Fruit fly (Drosophila melanogaster): ENCODE results near the gene CG34183.

CG34183 gene

dm6 chr2L:9890576-9890975 lies at the start of gene CG34183, which contains the start of gene CG4537:
Gene CG34183, minus strand, starts transcription at chr2L:9890772.
Gene CG4537, plus strand, starts transcription at chr2L:9890885.
- TF ChIP-seq rgr (GFP tag; optimal IDR thresholded peaks at IDR 0.05) (peak; percentile 33), CG32264 (GFP tag; optimal IDR thresholded peaks at IDR 0.05) (peak; percentile 3), h (GFP tag; optimal IDR thresholded peaks at IDR 0.05) (peak; percentile 1), fru (GFP tag; optimal IDR thresholded peaks at IDR 0.05) (no peak)

dm6 chr2L:9938631-9939256 lies 48.2 kb upstream of the CG34183 start, which contains the start of the genes Datp and CG4619:
Gene Datp, minus strand, starts transcription at chr2L:9938790.
Gene CG4619, plus strand, starts transcription at chr2L:9938863.
- TF ChIP-seq jim (GFP tag; optimal IDR thresholded peaks at IDR 0.05) = no peak
- TF ChIP-seq fru (GFP tag; optimal IDR thresholded peaks at IDR 0.05) = peak; percentile 52
- TF ChIP-seq sv (GFP tag; optimal IDR thresholded peaks at IDR 0.05) = peak; percentile 46
- TF ChIP-seq OdsH (GFP tag; optimal IDR thresholded peaks at IDR 0.05) = peak; percentile 52
- no peak for TF ChIP-seq sage (GFP tag; optimal IDR thresholded peaks at IDR 0.05)
- no peak for TF ChIP-seq tai (GFP tag; optimal IDR thresholded peaks at IDR 0.05)
- peak; percentile 34 for TF ChIP-seq Sp1 (GFP tag; optimal IDR thresholded peaks at IDR 0.05)
- TF ChIP-seq Myc (optimal IDR thresholded peaks at IDR 0.05) = peak; percentile 89
- TF ChIP-seq ey (GFP tag; optimal IDR thresholded peaks at IDR 0.05) = no peak
- TF ChIP-seq h (GFP tag; optimal IDR thresholded peaks at IDR 0.05) = peak; percentile 60
- TF ChIP-seq Hnf4 (GFP tag; optimal IDR thresholded peaks at IDR 0.05) = peak; percentile 83
- TF ChIP-seq CG32264 (GFP tag; optimal IDR thresholded peaks at IDR 0.05) = peak; percentile 20
- TF ChIP-seq N (GFP tag; optimal IDR thresholded peaks at IDR 0.05) = no peak
- peak; percentile 78 for TF ChIP-seq Hr83 (GFP tag; optimal IDR thresholded peaks at IDR 0.05; ENCODE audit: poor library complexity, severe bottlenecking)
- TF ChIP-seq CrebA (GFP tag; optimal IDR thresholded peaks at IDR 0.05; ENCODE audit: borderline replicate concordance) = no peak
- TF ChIP-seq Jra (GFP tag; optimal IDR thresholded peaks at IDR 0.05) = peak; percentile 58
- TF ChIP-seq pan (optimal IDR thresholded peaks at IDR 0.05) = no peak
- no peak for TF ChIP-seq dsf (GFP tag; optimal IDR thresholded peaks at IDR 0.05; ENCODE audit: borderline replicate concordance)
- no peak for TF ChIP-seq Hr78 (GFP tag; optimal IDR thresholded peaks at IDR 0.05)
- no peak for TF ChIP-seq Dif (GFP tag; optimal IDR thresholded peaks at IDR 0.05; ENCODE audit: partially characterized antibody)
- peak; percentile 40 for TF ChIP-seq CG9705 (GFP tag; optimal IDR thresholded peaks at IDR 0.05)
- TF ChIP-seq Abd-B (GFP tag; optimal IDR thresholded peaks at IDR 0.05) = no peak
- TF ChIP-seq br (GFP tag; optimal IDR thresholded peaks at IDR 0.05) = peak; percentile 58
- TF ChIP-seq foxo (GFP tag; optimal IDR thresholded peaks at IDR 0.05) = peak; percentile 2 to 69
- TF ChIP-seq psq (GFP tag; optimal IDR thresholded peaks at IDR 0.05) = peak; percentile 23
- TF ChIP-seq Mio (GFP tag; optimal IDR thresholded peaks at IDR 0.05) = no peak
- peak; percentile 78 for TF ChIP-seq rgr (GFP tag; optimal IDR thresholded peaks at IDR 0.05)
- no peak for TF ChIP-seq GATAd (GFP tag; optimal IDR thresholded peaks at IDR 0.05)
- TF ChIP-seq brk (GFP tag; optimal IDR thresholded peaks at IDR 0.05) = no peak
- no peak for TF ChIP-seq dl (GFP tag; optimal IDR thresholded peaks at IDR 0.05; ENCODE audit: insufficient read depth in 1 of 2, partially characterized antibody in 2 of 2)
- TF ChIP-seq Vsx2 (GFP tag; optimal IDR thresholded peaks at IDR 0.05; ENCODE audit: partially characterized antibody) = no peak
- no peak for TF ChIP-seq lola (GFP tag; optimal IDR thresholded peaks at IDR 0.05)
- TF ChIP-seq HLH106 (tag; optimal IDR thresholded peaks at IDR 0.05) = peak; percentile 49
- no peak for TF ChIP-seq Rel (GFP tag; optimal IDR thresholded peaks at IDR 0.05)
- peak; percentile 36 for TF ChIP-seq Rel (tag; optimal IDR thresholded peaks at IDR 0.05)
- TF ChIP-seq woc (GFP tag; optimal IDR thresholded peaks at IDR 0.05) = no peak
- no peak for TF ChIP-seq dmrt93B (GFP tag; optimal IDR thresholded peaks at IDR 0.05)
- no peak for TF ChIP-seq Dfd (GFP tag; optimal IDR thresholded peaks at IDR 0.05)
- TF ChIP-seq usp (GFP tag; optimal IDR thresholded peaks at IDR 0.05) = no peak

- no peak for TF ChIP-seq Myc (optimal IDR thresholded peaks at IDR 0.05)
- no peak for TF ChIP-seq pan (optimal IDR thresholded peaks at IDR 0.05)
- peak; percentile 25 for TF ChIP-seq Vsx2 (GFP tag; optimal IDR thresholded peaks at IDR 0.05; ENCODE audit: partially characterized antibody)
- peak; percentile 92 for TF ChIP-seq Hr83 (GFP tag; optimal IDR thresholded peaks at IDR 0.05; ENCODE audit: poor library complexity, severe bottlenecking)
- TF ChIP-seq N (GFP tag; optimal IDR thresholded peaks at IDR 0.05) = no peak
- TF ChIP-seq brk (GFP tag; optimal IDR thresholded peaks at IDR 0.05) = no peak
- TF ChIP-seq h (GFP tag; optimal IDR thresholded peaks at IDR 0.05) = peak; percentile 62
- TF ChIP-seq Dfd (GFP tag; optimal IDR thresholded peaks at IDR 0.05) = no peak
- TF ChIP-seq CG9705 (GFP tag; optimal IDR thresholded peaks at IDR 0.05) = no peak
- TF ChIP-seq fru (GFP tag; optimal IDR thresholded peaks at IDR 0.05) = peak; percentile 41
- TF ChIP-seq dsf (GFP tag; optimal IDR thresholded peaks at IDR 0.05; ENCODE audit: borderline replicate concordance) = no peak
- TF ChIP-seq Hnf4 (GFP tag; optimal IDR thresholded peaks at IDR 0.05) = no peak
- TF ChIP-seq Abd-B (GFP tag; optimal IDR thresholded peaks at IDR 0.05) = no peak
- peak in 1 of 2 experiments; percentile 54 for TF ChIP-seq foxo (GFP tag; optimal IDR thresholded peaks at IDR 0.05)
- TF ChIP-seq GATAd (GFP tag; optimal IDR thresholded peaks at IDR 0.05) = no peak
- TF ChIP-seq sv (GFP tag; optimal IDR thresholded peaks at IDR 0.05) = no peak
- TF ChIP-seq ey (GFP tag; optimal IDR thresholded peaks at IDR 0.05) = peak; percentile 5
- TF ChIP-seq OdsH (GFP tag; optimal IDR thresholded peaks at IDR 0.05) = no peak
- peak; percentile 33 for TF ChIP-seq jim (GFP tag; optimal IDR thresholded peaks at IDR 0.05)
- no peak for TF ChIP-seq Dif (GFP tag; optimal IDR thresholded peaks at IDR 0.05; ENCODE audit: partially characterized antibody)
- TF ChIP-seq rgr (GFP tag; optimal IDR thresholded peaks at IDR 0.05) = peak; percentile 64
- TF ChIP-seq Rel (GFP tag; optimal IDR thresholded peaks at IDR 0.05) = no peak
- no peak for TF ChIP-seq Rel (tag; optimal IDR thresholded peaks at IDR 0.05)
- TF ChIP-seq lola (GFP tag; optimal IDR thresholded peaks at IDR 0.05) = no peak
- TF ChIP-seq HLH106 (tag; optimal IDR thresholded peaks at IDR 0.05) = peak; percentile 4
- TF ChIP-seq Jra (GFP tag; optimal IDR thresholded peaks at IDR 0.05) = peak; percentile 32
- TF ChIP-seq tai (GFP tag; optimal IDR thresholded peaks at IDR 0.05) = no peak
- no peak for TF ChIP-seq sage (GFP tag; optimal IDR thresholded peaks at IDR 0.05)
- no peak for TF ChIP-seq Mio (GFP tag; optimal IDR thresholded peaks at IDR 0.05)
- TF ChIP-seq Sp1 (GFP tag; optimal IDR thresholded peaks at IDR 0.05) = no peak
- no peak for TF ChIP-seq br (GFP tag; optimal IDR thresholded peaks at IDR 0.05)
- TF ChIP-seq woc (GFP tag; optimal IDR thresholded peaks at IDR 0.05) = no peak
- no peak for TF ChIP-seq usp (GFP tag; optimal IDR thresholded peaks at IDR 0.05)
- no peak for TF ChIP-seq dl (GFP tag; optimal IDR thresholded peaks at IDR 0.05; ENCODE audit: insufficient read depth in 1 of 2, partially characterized antibody in 2 of 2)
- TF ChIP-seq Hr78 (GFP tag; optimal IDR thresholded peaks at IDR 0.05) = no peak
- TF ChIP-seq psq (GFP tag; optimal IDR thresholded peaks at IDR 0.05) = peak; percentile 26
These were observed 47.3 kb upstream of the CG34183 start, which contains the start of gene Arglu1 for dm6 chr2L:9937908-9938307. Gene Arglu1, minus strand, starts transcription at chr2L:9938134.

Data from whole organism, wandering third instar larva.